Worm (Caenorhabditis elegans) whole organism, mixed stage, embryonic: ENCODE data around the gene K06B4.4.

Source experiments
- M03D4.4 ChIP-seq: sonication (generic microtip); optimal IDR thresholded peaks from 2 replicates; lab custom pipeline; 2017; ENCODE audit warnings: mild to moderate bottlenecking, missing genetic modification characterization, missing compliant biosample characterization
- bed-3 ChIP-seq: fragments of 200-800 bp; sonication (Bioruptor generic); optimal IDR thresholded peaks from 3 replicates; lab custom pipeline; 2018; ENCODE audit warnings: mild to moderate bottlenecking, missing genetic modification characterization, moderate library complexity, missing compliant biosample characterization
- ceh-39 ChIP-seq: fragments of 150-350 bp; optimal IDR thresholded peaks from 2 replicates; lab custom pipeline; 2014; ENCODE audit warnings: missing biosample characterization, missing genetic modification characterization
- ceh-43 ChIP-seq: fragments of 200-800 bp; sonication (Bioruptor generic); optimal IDR thresholded peaks from 2 replicates; lab custom pipeline; 2018; ENCODE audit warnings: mild to moderate bottlenecking, missing genetic modification characterization, moderate library complexity, missing compliant biosample characterization
- ceh-83 ChIP-seq: fragments of 200-800 bp; sonication (Bioruptor generic); optimal IDR thresholded peaks from 2 replicates; lab custom pipeline; 2018; ENCODE audit warnings: mild to moderate bottlenecking, missing genetic modification characterization, missing compliant biosample characterization
- ces-1 ChIP-seq: fragments of 150-350 bp; optimal IDR thresholded peaks from 2 replicates; lab custom pipeline; 2014; ENCODE audit warnings: missing biosample characterization, missing genetic modification reagents, missing genetic modification characterization
- elt-1 ChIP-seq: sonication (generic microtip); optimal IDR thresholded peaks from 2 replicates; lab custom pipeline; 2017; ENCODE audit warnings: missing genetic modification characterization, mild to moderate bottlenecking, missing compliant biosample characterization, antibody characterized with exemption, moderate library complexity, borderline replicate concordance; ENCODE audit not compliant: insufficient read depth
- elt-3 ChIP-seq: fragments of 150-350 bp; optimal IDR thresholded peaks from 2 replicates; lab custom pipeline; 2014; ENCODE audit warnings: missing biosample characterization, missing genetic modification characterization
- flh-1 ChIP-seq: fragments of 200-800 bp; sonication (Bioruptor generic); optimal IDR thresholded peaks from 2 replicates; lab custom pipeline; 2018; ENCODE audit warnings: mild to moderate bottlenecking, missing genetic modification characterization, moderate library complexity, missing compliant biosample characterization
- ham-2 ChIP-seq: fragments of 200-800 bp; sonication (Bioruptor generic); optimal IDR thresholded peaks from 2 replicates; lab custom pipeline; 2018; ENCODE audit warnings: mild to moderate bottlenecking, missing genetic modification characterization, missing compliant biosample characterization
- hlh-1 ChIP-seq: fragments of 150-350 bp; optimal IDR thresholded peaks from 2 replicates; lab custom pipeline; 2014; ENCODE audit warnings: missing biosample characterization, missing genetic modification reagents, missing genetic modification characterization
- lin-32 ChIP-seq: fragments of 200-800 bp; sonication (Bioruptor generic); optimal IDR thresholded peaks from 2 replicates; lab custom pipeline; 2018; ENCODE audit warnings: mild to moderate bottlenecking, missing genetic modification characterization, missing compliant biosample characterization
- lsy-2 ChIP-seq: fragments of 150-350 bp; optimal IDR thresholded peaks from 2 replicates; lab custom pipeline; 2014; ENCODE audit warnings: missing biosample characterization, missing genetic modification characterization
- mab-5 ChIP-seq: fragments of 150-350 bp; optimal IDR thresholded peaks from 2 replicates; lab custom pipeline; 2014; ENCODE audit warnings: missing biosample characterization, missing genetic modification characterization
- nhr-12 ChIP-seq: fragments of 150-350 bp; optimal IDR thresholded peaks from 2 replicates; lab custom pipeline; 2014; ENCODE audit warnings: missing biosample characterization, missing genetic modification characterization
- nhr-2 ChIP-seq: fragments of 150-350 bp; optimal IDR thresholded peaks from 2 replicates; lab custom pipeline; 2014; ENCODE audit warnings: missing biosample characterization, missing genetic modification characterization
- nhr-237 ChIP-seq: fragments of 150-350 bp; optimal IDR thresholded peaks from 2 replicates; lab custom pipeline; 2014; ENCODE audit warnings: missing biosample characterization, missing genetic modification characterization
- nhr-28 ChIP-seq: fragments of 150-350 bp; optimal IDR thresholded peaks from 2 replicates; lab custom pipeline; 2014; ENCODE audit warnings: missing biosample characterization, missing genetic modification characterization
- nhr-76 ChIP-seq: sonication (generic microtip); optimal IDR thresholded peaks from 2 replicates; lab custom pipeline; 2017; ENCODE audit warnings: missing biosample characterization, missing genetic modification characterization
- pha-4 ChIP-seq: fragments of 150-350 bp; optimal IDR thresholded peaks from 2 replicates; lab custom pipeline; 2018; ENCODE audit warnings: missing biosample characterization, missing genetic modification reagents, missing genetic modification characterization
- snpc-4 ChIP-seq: fragments of 150-350 bp; optimal IDR thresholded peaks from 2 replicates; lab custom pipeline; 2014; ENCODE audit warnings: missing biosample characterization, missing genetic modification characterization
- tbx-8 ChIP-seq: fragments of 200-800 bp; sonication (Bioruptor generic); optimal IDR thresholded peaks from 2 replicates; lab custom pipeline; 2018; ENCODE audit warnings: mild to moderate bottlenecking, missing genetic modification characterization, moderate library complexity, missing compliant biosample characterization
- unc-39 ChIP-seq: fragments of 150-350 bp; optimal IDR thresholded peaks from 2 replicates; lab custom pipeline; 2014; ENCODE audit warnings: missing biosample characterization, missing genetic modification characterization
- unc-62 ChIP-seq: fragments of 150-350 bp; optimal IDR thresholded peaks from 2 replicates; lab custom pipeline; 2014; ENCODE audit warnings: missing biosample characterization, missing genetic modification reagents, missing genetic modification characterization
- ztf-11 ChIP-seq: fragments of 150-350 bp; optimal IDR thresholded peaks from 2 replicates; lab custom pipeline; 2014; ENCODE audit warnings: missing biosample characterization, missing genetic modification characterization

K06B4.4 gene

ce11 chrV:15647536-15648085 is 21.4 kb upstream of the K06B4.4 start, which contains the start of the genes C55A1.7 and C55A1.6:
TSS of gene C55A1.7 (minus strand) at chrV:15647636.
TSS of gene C55A1.6 (plus strand) at chrV:15648035.
- TF ChIP-seq pha-4 = peak; percentile 10

- TF ChIP-seq unc-39 (tag; lab: Kevin White, UChicago) (no peak), ceh-39 (tag; lab: Kevin White, UChicago) (no peak)
These were observed 18.8 kb upstream of the K06B4.4 start, which contains the start of gene sru-42 for ce11 chrV:15650167-15650566. TSS of gene sru-42 (plus strand) at chrV:15650467.

- no peak for TF ChIP-seq ceh-83 (GFP tag; lab: Kevin White, UChicago)
- TF ChIP-seq unc-39 (tag; lab: Kevin White, UChicago) = no peak
- TF ChIP-seq nhr-12 (tag; lab: Kevin White, UChicago) = no peak
- TF ChIP-seq tbx-8 = no peak
- TF ChIP-seq lin-32 = no peak
- TF ChIP-seq flh-1 (GFP tag; lab: Kevin White, UChicago) = no peak
- no peak for TF ChIP-seq mab-5 (tag; lab: Kevin White, UChicago)
- TF ChIP-seq ceh-43 (GFP tag; lab: Kevin White, UChicago) = no peak
- TF ChIP-seq, all 35 proteins: peak for 0
These were observed 16.8 kb upstream of the K06B4.4 start for ce11 chrV:15652147-15652546.

ce11 chrV:15654124-15654523 is 14.8 kb upstream of the K06B4.4 start, which contains the start of gene F53E4.2:
TSS of gene F53E4.2 (plus strand) at chrV:15654424.
- TF ChIP-seq pha-4 = no peak
- no peak for TF ChIP-seq elt-1 (tag; lab: Kevin White, UChicago)
- TF ChIP-seq lsy-2 (tag; lab: Kevin White, UChicago) = no peak

- TF ChIP-seq hlh-1 (tag; lab: Kevin White, UChicago) (peak; percentile 91), nhr-2 (tag; lab: Kevin White, UChicago) (no peak), pha-4 (no peak)
These were observed 10.5 kb upstream of the K06B4.4 start for ce11 chrV:15658262-15659060.

ce11 chrV:15661003-15661402 is 8.0 kb upstream of the K06B4.4 start:
- TF ChIP-seq nhr-28 = no peak
- no peak for TF ChIP-seq ces-1
- no peak for TF ChIP-seq bed-3 (GFP tag; lab: Kevin White, UChicago)
- TF ChIP-seq elt-1 (tag; lab: Kevin White, UChicago) = peak; percentile 94
- TF ChIP-seq ham-2 = peak; percentile 43

ce11 chrV:15661580-15661979 is 7.4 kb upstream of the K06B4.4 start:
- TF ChIP-seq nhr-76 (tag; lab: Kevin White, UChicago) = no peak
- TF ChIP-seq elt-3 (tag; lab: Kevin White, UChicago) = no peak
- no peak for TF ChIP-seq ztf-11 (tag; lab: Kevin White, UChicago)
- no peak for TF ChIP-seq tbx-8
- no peak for TF ChIP-seq nhr-12 (tag; lab: Kevin White, UChicago)
- TF ChIP-seq M03D4.4 = no peak
- no peak for TF ChIP-seq snpc-4 (tag; lab: Kevin White, UChicago)
- TF ChIP-seq nhr-237 (tag; lab: Kevin White, UChicago) = no peak

- TF ChIP-seq flh-1 (GFP tag; lab: Kevin White, UChicago) = no peak
- TF ChIP-seq elt-1 (tag; lab: Kevin White, UChicago) = peak; percentile 68
- TF ChIP-seq ham-2 = no peak
- no peak for TF ChIP-seq unc-39 (tag; lab: Kevin White, UChicago)
- peak; percentile 68 for TF ChIP-seq unc-62 (GFP tag; lab: Kevin White, UChicago)
- peak; percentile 9 for TF ChIP-seq hlh-1 (tag; lab: Kevin White, UChicago)
These were observed 4.8 kb upstream of the K06B4.4 start for ce11 chrV:15664053-15664661.
